Worm (Caenorhabditis elegans) whole organism, L4 larva: ENCODE results near the gene gpc-1.

Experiments used
- ceh-82 ChIP-seq: sonication (generic microtip); optimal IDR thresholded peaks from 2 replicates; lab custom pipeline; 2017; ENCODE audit warnings: missing biosample characterization, missing genetic modification characterization
- lin-29 ChIP-seq: fragments of 200-800 bp; sonication (Bioruptor generic); IDR thresholded peaks from 2 replicates; pipeline ENCODE4 v1.3.6; 2022; ENCODE audit warnings: missing genetic modification reagents, missing genetic modification characterization, missing compliant biosample characterization
- lin-39 ChIP-seq: fragments of 150-350 bp; optimal IDR thresholded peaks from 2 replicates; lab custom pipeline; 2014; ENCODE audit warnings: missing biosample characterization, missing genetic modification reagents, missing genetic modification characterization
- nhr-76 ChIP-seq: fragments of 150-350 bp; optimal IDR thresholded peaks from 2 replicates; lab custom pipeline; 2014; ENCODE audit warnings: missing biosample characterization, missing genetic modification characterization
- rbr-2 ChIP-seq: sonication (generic microtip); optimal IDR thresholded peaks from 2 replicates; lab custom pipeline; 2016; ENCODE audit warnings: missing genotype, missing genetic modification characterization, missing compliant biosample characterization
- saeg-2 ChIP-seq: fragments of 200-800 bp; sonication (Bioruptor generic); IDR thresholded peaks from 2 replicates; pipeline ENCODE4 v1.3.6; 2022; ENCODE audit warnings: missing genetic modification reagents, missing genetic modification characterization, missing compliant biosample characterization
- snpc-4 ChIP-seq: fragments of 150-350 bp; optimal IDR thresholded peaks from 2 replicates; lab custom pipeline; 2014; ENCODE audit warnings: missing biosample characterization, missing genetic modification characterization
- unc-62 ChIP-seq, 3 experiments: fragments of 150-350 bp in 1 of 3; sonication (generic microtip); optimal IDR thresholded peaks in 2 of 3; peaks in 1 of 3; 1 replicate in 1 of 3; 2 replicates in 2 of 3; lab custom pipeline; 2014 to 2017; ENCODE audit warnings: missing biosample characterization in 3 of 3, missing genetic modification characterization in 3 of 3, missing genetic modification reagents in 3 of 3, missing genotype in 1 of 3
- zag-1 ChIP-seq: fragments of 150-350 bp; optimal IDR thresholded peaks from 2 replicates; lab custom pipeline; 2014; ENCODE audit warnings: missing biosample characterization, missing genetic modification characterization
- ztf-11 ChIP-seq: fragments of 150-350 bp; optimal IDR thresholded peaks from 2 replicates; lab custom pipeline; 2014; ENCODE audit warnings: missing biosample characterization, missing genetic modification characterization

ce11 chrX:12889837-12890449, 5.2 kb upstream of the gpc-1 start:
- TF ChIP-seq unc-62 (GFP tag; optimal IDR thresholded peaks at IDR 0.05 in 1 of 2; lab: Kevin White, UChicago) (peak in 1 of 2 experiments; percentile 83), unc-62 (tag; optimal IDR thresholded peaks at IDR 0.05; lab: Kevin White, UChicago) (no peak), lin-29 (GFP tag; lab: Robert Waterston, UW) (no peak), ceh-82 (tag; lab: Kevin White, UChicago) (no peak), lin-39 (tag; lab: Kevin White, UChicago) (no peak), rbr-2 (peak; percentile 78), zag-1 (peak; percentile 28), saeg-2 (GFP tag; lab: Robert Waterston, UW) (peak; percentile 86), ztf-11 (tag; lab: Kevin White, UChicago) (no peak), snpc-4 (tag; lab: Kevin White, UChicago) (no peak), nhr-76 (tag; lab: Kevin White, UChicago) (no peak)
